Fruit fly (Drosophila melanogaster): ENCODE data around the gene CG42705.

- TF ChIP-seq CTCF (optimal IDR thresholded peaks at IDR 0.05): no peak
- no peak for TF ChIP-seq CG8478 (optimal IDR thresholded peaks at IDR 0.05)
Observed at dm6 chrX:7415027-7415426, 1.4 kb downstream of the CG42705 start.
